Fruit fly (Drosophila melanogaster) whole organism: ENCODE measurements around the gene CG8360.

Experiments used
- Dll ChIP-seq: fragments of >200 bp; optimal IDR thresholded peaks from 2 replicates; lab custom pipeline; 2017
- EcR ChIP-seq, 2 experiments: fragments of >200 bp; optimal IDR thresholded peaks; 2 replicates each; lab custom pipeline; 2017; ENCODE audit warnings: missing biosample characterization in 2 of 2, missing genetic modification characterization in 2 of 2, missing genetic modification reagents in 2 of 2
- pan ChIP-seq: fragments of >200 bp; optimal IDR thresholded peaks from 2 replicates; lab custom pipeline; 2017
- psq ChIP-seq: fragments of >200 bp; optimal IDR thresholded peaks from 2 replicates; lab custom pipeline; 2017
- usp ChIP-seq: fragments of >200 bp; optimal IDR thresholded peaks from 2 replicates; lab custom pipeline; 2017; ENCODE audit warnings: missing biosample characterization, missing genetic modification characterization, mixed read lengths

DNA sequence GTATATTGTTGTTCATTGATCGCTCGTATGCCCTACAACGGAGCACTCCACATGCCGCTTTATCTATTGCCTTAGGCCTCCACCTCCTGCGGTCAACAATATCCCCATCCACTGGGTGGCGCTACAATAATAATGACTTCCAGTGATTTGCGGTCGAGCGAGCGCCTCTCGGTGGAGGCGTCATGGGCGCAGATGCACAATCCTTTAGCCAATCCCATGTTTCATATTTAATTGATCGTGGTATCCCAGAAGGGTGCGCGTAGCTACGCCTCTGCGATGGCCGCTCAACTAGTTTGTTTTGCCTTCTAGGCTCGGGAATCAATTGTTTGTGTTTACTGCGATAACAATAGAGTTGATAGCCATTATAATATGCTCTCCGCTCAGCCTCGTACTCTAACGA, 16.4 kb downstream of the CG8360 start:
- no peak for TF ChIP-seq usp (GFP tag; lab: Kevin White, UChicago)
- TF ChIP-seq psq (lab: Kevin White, UChicago) = no peak
- TF ChIP-seq Dll = no peak
- no peak for TF ChIP-seq pan (lab: Kevin White, UChicago)
- no peak for TF ChIP-seq EcR (GFP tag; optimal IDR thresholded peaks at IDR 0.05; lab: Kevin White, UChicago)
